Worm (Caenorhabditis elegans) whole organism, late embryonic: Measurements from ENCODE around the gene lec-9.
"Not testable (repeated sequence)": the region's sequence is repeated elsewhere in the genome, so short reads cannot be mapped to it uniquely, and the experiment has no call there.

Experiments
- C38D4.7 ChIP-seq: fragments of 200-800 bp; sonication (Bioruptor generic); optimal IDR thresholded peaks from 2 replicates; lab custom pipeline; 2018; ENCODE audit warnings: mild to moderate bottlenecking, missing genetic modification characterization, moderate library complexity, missing compliant biosample characterization
- K09A11.1 ChIP-seq: sonication (generic microtip); optimal IDR thresholded peaks from 2 replicates; lab custom pipeline; 2017; ENCODE audit warnings: antibody characterized with exemption, mild to moderate bottlenecking, missing genetic modification characterization, missing compliant biosample characterization; ENCODE audit not compliant: insufficient read depth
- T23F11.4 ChIP-seq: fragments of 200-800 bp; sonication (Bioruptor generic); optimal IDR thresholded peaks from 2 replicates; lab custom pipeline; 2018; ENCODE audit warnings: mild to moderate bottlenecking, missing genetic modification characterization, missing compliant biosample characterization
- Y22D7AL.16 ChIP-seq: sonication (generic microtip); optimal IDR thresholded peaks from 2 replicates; lab custom pipeline; 2016; ENCODE audit warnings: missing genetic modification characterization, missing compliant biosample characterization
- ama-1 ChIP-seq: fragments of 150-350 bp; optimal IDR thresholded peaks from 2 replicates; lab custom pipeline; 2014
- ceh-2 ChIP-seq: sonication (generic microtip); optimal IDR thresholded peaks from 2 replicates; lab custom pipeline; 2016; ENCODE audit warnings: missing genotype, missing genetic modification characterization, missing compliant biosample characterization
- ceh-22 ChIP-seq: sonication (generic microtip); optimal IDR thresholded peaks from 2 replicates; lab custom pipeline; 2017; ENCODE audit warnings: missing biosample characterization, missing genetic modification characterization
- ceh-24 ChIP-seq: sonication (generic microtip); optimal IDR thresholded peaks from 2 replicates; lab custom pipeline; 2016; ENCODE audit warnings: mild to moderate bottlenecking, missing genetic modification characterization, missing compliant biosample characterization
- ceh-34 ChIP-seq: sonication (generic microtip); optimal IDR thresholded peaks from 2 replicates; lab custom pipeline; 2016; ENCODE audit warnings: mild to moderate bottlenecking, missing genetic modification characterization, missing compliant biosample characterization
- ceh-45 ChIP-seq: fragments of 200-800 bp; sonication (Bioruptor generic); IDR thresholded peaks from 2 replicates; pipeline ENCODE4 v1.3.6; 2022; ENCODE audit warnings: missing genetic modification reagents, missing genetic modification characterization, missing compliant biosample characterization
- ceh-9 ChIP-seq: sonication (generic microtip); optimal IDR thresholded peaks from 2 replicates; lab custom pipeline; 2016; ENCODE audit warnings: mild to moderate bottlenecking, missing genetic modification characterization, inconsistent platforms, missing compliant biosample characterization
- che-1 ChIP-seq: sonication (generic microtip); optimal IDR thresholded peaks from 2 replicates; lab custom pipeline; 2016; ENCODE audit warnings: mild to moderate bottlenecking, missing genetic modification characterization, missing compliant biosample characterization
- dmd-4 ChIP-seq: sonication (generic microtip); optimal IDR thresholded peaks from 2 replicates; lab custom pipeline; 2016; ENCODE audit warnings: borderline replicate concordance, missing genetic modification characterization, missing compliant biosample characterization
- elt-2 ChIP-seq: sonication (generic microtip); optimal IDR thresholded peaks from 2 replicates; lab custom pipeline; 2016; ENCODE audit warnings: missing genetic modification reagents, missing genetic modification characterization, missing compliant biosample characterization
- eyg-1 ChIP-seq: sonication (generic microtip); optimal IDR thresholded peaks from 2 replicates; lab custom pipeline; 2016; ENCODE audit warnings: missing genotype, missing genetic modification characterization, missing compliant biosample characterization
- fax-1 ChIP-seq: sonication (generic microtip); optimal IDR thresholded peaks from 2 replicates; lab custom pipeline; 2016; ENCODE audit warnings: missing genotype, missing genetic modification characterization, missing compliant biosample characterization
- hlh-13 ChIP-seq: fragments of 200-800 bp; sonication (Bioruptor generic); optimal IDR thresholded peaks from 2 replicates; lab custom pipeline; 2018; ENCODE audit warnings: mild to moderate bottlenecking, missing genetic modification characterization, missing compliant biosample characterization
- hlh-15 ChIP-seq: sonication (generic microtip); optimal IDR thresholded peaks from 2 replicates; lab custom pipeline; 2016; ENCODE audit warnings: missing genetic modification characterization, missing compliant biosample characterization
- hlh-30 ChIP-seq: sonication (generic microtip); optimal IDR thresholded peaks from 2 replicates; lab custom pipeline; 2017; ENCODE audit warnings: antibody characterized with exemption, missing genetic modification characterization, missing compliant biosample characterization; ENCODE audit not compliant: insufficient read depth
- lim-6 ChIP-seq: sonication (generic microtip); optimal IDR thresholded peaks from 2 replicates; lab custom pipeline; 2016; ENCODE audit warnings: missing genetic modification characterization, missing compliant biosample characterization
- madf-2 ChIP-seq: sonication (generic microtip); optimal IDR thresholded peaks from 2 replicates; lab custom pipeline; 2017; ENCODE audit warnings: missing genetic modification characterization, missing compliant biosample characterization
- mec-3 ChIP-seq: sonication (generic microtip); optimal IDR thresholded peaks from 2 replicates; lab custom pipeline; 2016; ENCODE audit warnings: borderline replicate concordance, missing genetic modification characterization, missing compliant biosample characterization
- nhr-232 ChIP-seq: sonication (generic microtip); optimal IDR thresholded peaks from 2 replicates; lab custom pipeline; 2016; ENCODE audit warnings: missing genetic modification characterization, missing compliant biosample characterization
- odd-2 ChIP-seq: sonication (generic microtip); optimal IDR thresholded peaks from 2 replicates; lab custom pipeline; 2017; ENCODE audit warnings: antibody characterized with exemption, mild to moderate bottlenecking, missing genetic modification characterization, missing compliant biosample characterization
- pag-3 ChIP-seq: sonication (generic microtip); optimal IDR thresholded peaks from 2 replicates; lab custom pipeline; 2016; ENCODE audit warnings: missing compliant biosample characterization, missing genetic modification characterization, borderline replicate concordance
- pax-1 ChIP-seq: fragments of 150-350 bp; optimal IDR thresholded peaks from 2 replicates; lab custom pipeline; 2014; ENCODE audit warnings: missing biosample characterization, missing genetic modification characterization
- pha-4 ChIP-seq: fragments of 150-350 bp; optimal IDR thresholded peaks from 2 replicates; lab custom pipeline; 2018; ENCODE audit warnings: missing biosample characterization, missing genetic modification reagents, missing genetic modification characterization
- pqm-1 ChIP-seq: sonication (generic microtip); optimal IDR thresholded peaks from 2 replicates; lab custom pipeline; 2016; ENCODE audit warnings: missing genetic modification characterization, missing compliant biosample characterization
- sdc-2 ChIP-seq: sonication (generic microtip); optimal IDR thresholded peaks from 2 replicates; lab custom pipeline; 2016; ENCODE audit warnings: missing genotype, missing genetic modification characterization, missing compliant biosample characterization
- syd-9 ChIP-seq: sonication (generic microtip); optimal IDR thresholded peaks from 2 replicates; lab custom pipeline; 2016; ENCODE audit warnings: mild to moderate bottlenecking, missing genetic modification characterization, moderate library complexity, missing compliant biosample characterization
- tbx-2 ChIP-seq: sonication (generic microtip); optimal IDR thresholded peaks from 2 replicates; lab custom pipeline; 2016; ENCODE audit warnings: missing genetic modification characterization, missing compliant biosample characterization
- ttx-3 ChIP-seq: sonication (generic microtip); optimal IDR thresholded peaks from 2 replicates; lab custom pipeline; 2016; ENCODE audit warnings: missing genetic modification reagents, missing genetic modification characterization, missing compliant biosample characterization
- unc-3 ChIP-seq, 2 experiments: fragments of 200-800 bp in 1 of 2; sonication (Bioruptor generic) in 1 of 2; sonication (generic microtip) in 1 of 2; conservative IDR thresholded peaks in 1 of 2; optimal IDR thresholded peaks in 1 of 2; 2 replicates each; pipeline versions ENCODE4 v1.3.6 to Lab custom; 2016 to 2022; ENCODE audit warnings: missing compliant biosample characterization in 2 of 2, missing genetic modification characterization in 2 of 2, missing genetic modification reagents in 1 of 2
- unc-42 ChIP-seq: sonication (generic microtip); optimal IDR thresholded peaks from 2 replicates; lab custom pipeline; 2016; ENCODE audit warnings: missing genotype, missing genetic modification characterization, missing compliant biosample characterization
- unc-55 ChIP-seq: sonication (generic microtip); optimal IDR thresholded peaks from 2 replicates; lab custom pipeline; 2017; ENCODE audit warnings: missing biosample characterization, missing genetic modification reagents, missing genetic modification characterization
- zip-5 ChIP-seq: sonication (generic microtip); optimal IDR thresholded peaks from 2 replicates; lab custom pipeline; 2016; ENCODE audit warnings: missing genetic modification characterization, missing compliant biosample characterization
- ztf-16 ChIP-seq: sonication (generic microtip); optimal IDR thresholded peaks from 2 replicates; lab custom pipeline; 2017; ENCODE audit warnings: missing genetic modification characterization, missing compliant biosample characterization

Gene lec-9

ce11 chrX:17600139-17600538 lies at the start of gene lec-9:
lec-9 (plus strand) TSS chrX:17600487.
- no peak for TF ChIP-seq ama-1 (lab: Kevin White, UChicago)
- peak; percentile 44 for TF ChIP-seq elt-2 (tag; lab: Kevin White, UChicago)
- TF ChIP-seq, all 69 proteins: peak for 1

- not testable (repeated sequence) for TF ChIP-seq pax-1 (tag; lab: Kevin White, UChicago); unc-3 (GFP tag; conservative IDR thresholded peaks at IDR 0.05; lab: Robert Waterston, UW); unc-3 (tag; optimal IDR thresholded peaks at IDR 0.05; lab: Kevin White, UChicago); che-1 (tag; lab: Kevin White, UChicago)
These were observed 49.5 kb upstream of the lec-9 start, which contains the start of gene hlh-28 for ce11 chrX:17550755-17551154. hlh-28 (plus strand) TSS chrX:17551055.

ce11 chrX:17553772-17554171 lies 46.5 kb upstream of the lec-9 start:
- no peak for TF ChIP-seq ceh-45
- no peak for TF ChIP-seq ztf-16 (tag; lab: Kevin White, UChicago)
- no peak for TF ChIP-seq fax-1 (tag; lab: Kevin White, UChicago)
- no peak for TF ChIP-seq hlh-30 (tag; lab: Kevin White, UChicago)
- TF ChIP-seq pag-3 (tag; lab: Kevin White, UChicago) = no peak
- no peak for TF ChIP-seq hlh-15
- TF ChIP-seq ceh-34 = no peak
- TF ChIP-seq ceh-22 (tag; lab: Kevin White, UChicago) = no peak
- no peak for TF ChIP-seq ttx-3 (tag; lab: Kevin White, UChicago)
- TF ChIP-seq odd-2 (tag; lab: Kevin White, UChicago) = no peak
- no peak for TF ChIP-seq pqm-1 (tag; lab: Kevin White, UChicago)
- no peak for TF ChIP-seq madf-2 (tag; lab: Kevin White, UChicago)
- TF ChIP-seq ceh-24 (tag; lab: Kevin White, UChicago) = no peak
- TF ChIP-seq nhr-232 (tag; lab: Kevin White, UChicago) = no peak
- TF ChIP-seq unc-55 (GFP tag; lab: Kevin White, UChicago) = no peak
- TF ChIP-seq T23F11.4 (GFP tag; lab: Kevin White, UChicago) = no peak

ce11 chrX:17562195-17562594 lies 38.1 kb upstream of the lec-9 start:
- peak; percentile 5 for TF ChIP-seq tbx-2 (tag; lab: Kevin White, UChicago)
- peak; percentile 5 for TF ChIP-seq unc-42 (tag; lab: Kevin White, UChicago)
- no peak for TF ChIP-seq ttx-3 (tag; lab: Kevin White, UChicago)
- no peak for TF ChIP-seq ceh-9 (tag; lab: Kevin White, UChicago)
- TF ChIP-seq unc-55 (GFP tag; lab: Kevin White, UChicago) = peak; percentile 41
- TF ChIP-seq sdc-2 (tag; lab: Kevin White, UChicago) = peak; percentile 58

ce11 chrX:17563411-17563810 lies 36.9 kb upstream of the lec-9 start, which contains the start of gene F31A3.5:
F31A3.5 (minus strand) TSS chrX:17563610.
- TF ChIP-seq hlh-15 (no peak), unc-55 (GFP tag; lab: Kevin White, UChicago) (peak; percentile 61)

ce11 chrX:17567378-17567777 lies 32.9 kb upstream of the lec-9 start, which contains the start of gene F39B3.7:
F39B3.7 (minus strand) TSS chrX:17567478.
- TF ChIP-seq che-1 (tag; lab: Kevin White, UChicago) (no peak), K09A11.1 (no peak), ttx-3 (tag; lab: Kevin White, UChicago) (no peak), lim-6 (no peak), nhr-232 (tag; lab: Kevin White, UChicago) (no peak), eyg-1 (tag; lab: Kevin White, UChicago) (no peak), C38D4.7 (GFP tag; lab: Kevin White, UChicago) (no peak), hlh-30 (tag; lab: Kevin White, UChicago) (no peak), zip-5 (tag; lab: Kevin White, UChicago) (no peak), pha-4 (no peak), hlh-13 (GFP tag; lab: Kevin White, UChicago) (no peak), ceh-34 (no peak), ceh-2 (no peak), ceh-9 (tag; lab: Kevin White, UChicago) (no peak), pag-3 (tag; lab: Kevin White, UChicago) (no peak), dmd-4 (tag; lab: Kevin White, UChicago) (no peak), syd-9 (no peak), mec-3 (tag; lab: Kevin White, UChicago) (no peak), Y22D7AL.16 (tag; lab: Kevin White, UChicago) (no peak), unc-3 (GFP tag; conservative IDR thresholded peaks at IDR 0.05; lab: Robert Waterston, UW) (no peak), unc-3 (tag; optimal IDR thresholded peaks at IDR 0.05; lab: Kevin White, UChicago) (no peak)
